Worm (Caenorhabditis elegans): ENCODE measurements around the gene fbxb-88.

The fbxb-88 gene

ce11 chrII:4776933-4777332, 50.8 kb downstream of the fbxb-88 start, which contains the start of gene F26G1.11:
F26G1.11 (plus strand) TSS chrII:4777137.
- TF ChIP-seq W03F9.2 (tag; optimal IDR thresholded peaks at IDR 0.05), result no peak
- no peak for TF ChIP-seq him-1 (tag; optimal IDR thresholded peaks at IDR 0.05)
- TF ChIP-seq dao-5 (tag; optimal IDR thresholded peaks at IDR 0.05), result no peak
